Fruit fly (Drosophila melanogaster): ENCODE measurements around the gene CG13841.

The CG13841 gene

DNA sequence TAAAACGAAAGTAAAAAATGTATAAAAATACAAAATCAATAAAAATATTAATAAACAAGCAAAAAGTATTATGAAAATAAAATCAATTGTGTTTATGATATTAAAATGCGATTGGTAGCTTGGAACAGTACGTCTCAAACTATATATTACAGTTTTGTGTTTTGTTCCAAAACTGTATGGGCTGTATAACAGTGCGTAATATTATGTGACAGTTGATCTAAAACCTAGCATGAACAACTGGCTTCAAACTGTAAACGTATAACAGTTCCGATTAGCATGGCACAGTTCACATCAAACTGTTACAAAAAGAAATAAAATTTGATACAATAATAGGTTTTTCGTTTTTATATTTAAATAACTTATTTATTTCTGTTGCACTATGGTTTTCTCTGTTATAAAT lies 26.5 kb upstream of the CG13841 start:
- TF ChIP-seq CG4496 (GFP tag; IDR thresholded peaks at IDR 0.05) = no peak
- TF ChIP-seq CG34367 (tag; optimal IDR thresholded peaks at IDR 0.05) = no peak
- no peak for TF ChIP-seq CG9948 (tag; optimal IDR thresholded peaks at IDR 0.05)
- no peak for TF ChIP-seq Ets98B (GFP tag; IDR thresholded peaks at IDR 0.05)
- TF ChIP-seq EcR (GFP tag; optimal IDR thresholded peaks at IDR 0.05) = no peak
- TF ChIP-seq CG14655 (GFP tag; optimal IDR thresholded peaks at IDR 0.05) = no peak
- TF ChIP-seq Pif1A (GFP tag; optimal IDR thresholded peaks at IDR 0.05) = no peak

DNA sequence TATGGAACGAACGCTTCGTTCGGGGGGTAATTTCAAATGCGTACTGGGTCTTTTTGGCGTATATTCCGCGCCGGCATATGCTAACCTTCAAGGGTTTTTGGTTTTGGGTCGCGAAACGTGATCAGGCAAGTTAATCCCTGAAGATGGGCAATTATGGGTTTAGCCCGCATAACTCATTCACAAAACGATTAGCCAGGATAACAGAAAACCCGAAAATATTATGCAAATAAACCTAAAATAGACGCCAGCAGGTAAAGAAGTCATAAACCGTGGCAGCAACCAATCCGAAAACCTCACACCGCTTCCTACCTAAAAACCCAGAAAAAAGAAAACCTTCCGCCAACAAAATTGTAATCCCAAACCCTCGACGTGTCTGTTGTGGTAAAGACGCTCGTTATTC lies 21.6 kb upstream of the CG13841 start:
- TF ChIP-seq CG9948 (tag; optimal IDR thresholded peaks at IDR 0.05) = no peak
- TF ChIP-seq CG32121 (GFP tag; IDR thresholded peaks at IDR 0.05) = no peak
- no peak for TF ChIP-seq CG14655 (GFP tag; optimal IDR thresholded peaks at IDR 0.05)
- no peak for TF ChIP-seq rn (GFP tag; IDR thresholded peaks at IDR 0.05)
- no peak for TF ChIP-seq CG13204 (GFP tag; optimal IDR thresholded peaks at IDR 0.05)
- no peak for TF ChIP-seq fd96Ca (GFP tag; IDR thresholded peaks at IDR 0.05)
- TF ChIP-seq Ets98B (GFP tag; IDR thresholded peaks at IDR 0.05) = no peak

- TF ChIP-seq CG8301 (tag; optimal IDR thresholded peaks at IDR 0.05) = no peak
- no peak for TF ChIP-seq CG17806 (tag; optimal IDR thresholded peaks at IDR 0.05)
- TF ChIP-seq Snoo (tag; optimal IDR thresholded peaks at IDR 0.05) = no peak
- no peak for TF ChIP-seq EcR (GFP tag; optimal IDR thresholded peaks at IDR 0.05)
- no peak for TF ChIP-seq CG14655 (GFP tag; optimal IDR thresholded peaks at IDR 0.05)
- no peak for TF ChIP-seq CG34367 (tag; optimal IDR thresholded peaks at IDR 0.05)
- no peak for TF ChIP-seq CG32121 (GFP tag; IDR thresholded peaks at IDR 0.05)
- TF ChIP-seq gl (tag; optimal IDR thresholded peaks at IDR 0.05) = no peak
- no peak for TF ChIP-seq rn (GFP tag; IDR thresholded peaks at IDR 0.05)
These were observed 17.3 kb upstream of the CG13841 start for dm6 chr3R:22784674-22785316.

DNA sequence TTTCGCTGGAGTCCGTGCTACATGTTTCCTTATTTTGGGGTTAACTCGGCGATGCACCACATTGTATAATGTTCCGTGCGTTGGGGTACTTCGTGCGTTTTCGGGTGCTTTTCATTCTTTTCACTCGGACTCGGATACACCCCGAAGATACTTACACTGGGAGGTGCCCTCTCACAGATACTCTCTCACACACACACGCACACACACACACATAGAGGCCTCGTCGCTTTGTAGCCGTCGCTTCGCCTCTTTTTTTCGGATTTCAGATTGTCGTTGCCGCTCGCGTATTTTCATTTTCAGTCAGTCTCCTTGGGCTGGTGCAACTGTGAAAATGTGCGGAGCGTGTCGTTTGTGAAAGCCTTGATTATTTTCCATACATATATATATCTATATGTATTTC lies 13.9 kb upstream of the CG13841 start:
- peak; percentile 32 for TF ChIP-seq CG13204 (GFP tag; optimal IDR thresholded peaks at IDR 0.05)
- no peak for TF ChIP-seq CG8159 (tag; optimal IDR thresholded peaks at IDR 0.05)
- peak; percentile 95 for TF ChIP-seq CG32121 (GFP tag; IDR thresholded peaks at IDR 0.05)
- TF ChIP-seq EcR (GFP tag; optimal IDR thresholded peaks at IDR 0.05) = peak; percentile 28
- TF ChIP-seq CG10348 (GFP tag; IDR thresholded peaks at IDR 0.05) = no peak
- peak; percentile 82 for TF ChIP-seq CG4496 (GFP tag; IDR thresholded peaks at IDR 0.05)
- no peak for TF ChIP-seq rn (GFP tag; IDR thresholded peaks at IDR 0.05)
- TF ChIP-seq CG9948 (tag; optimal IDR thresholded peaks at IDR 0.05) = no peak
- peak; percentile 28 for TF ChIP-seq CG14655 (GFP tag; optimal IDR thresholded peaks at IDR 0.05)
- TF ChIP-seq Ets98B (GFP tag; IDR thresholded peaks at IDR 0.05) = peak; percentile 96
- no peak for TF ChIP-seq CG8301 (tag; optimal IDR thresholded peaks at IDR 0.05)
- peak; percentile 74 for TF ChIP-seq CG12605 (GFP tag; IDR thresholded peaks at IDR 0.05)
- TF ChIP-seq Snoo (tag; optimal IDR thresholded peaks at IDR 0.05) = no peak
- no peak for TF ChIP-seq CG17806 (tag; optimal IDR thresholded peaks at IDR 0.05)
- TF ChIP-seq fd96Ca (GFP tag; IDR thresholded peaks at IDR 0.05) = peak; percentile 95
- TF ChIP-seq Pif1A (GFP tag; optimal IDR thresholded peaks at IDR 0.05) = peak; percentile 57
- peak; percentile 54 for TF ChIP-seq Pif1B (GFP tag; optimal IDR thresholded peaks at IDR 0.05)
- peak; percentile 16 for TF ChIP-seq CG15710 (tag; optimal IDR thresholded peaks at IDR 0.05)

dm6 chr3R:22780135-22780534 lies 12.6 kb upstream of the CG13841 start:
- TF ChIP-seq CG12605 (GFP tag; IDR thresholded peaks at IDR 0.05) = no peak
- TF ChIP-seq Pif1A (GFP tag; optimal IDR thresholded peaks at IDR 0.05) = no peak
- TF ChIP-seq D1 (tag; optimal IDR thresholded peaks at IDR 0.05) = no peak
- peak; percentile 34; the same call in 1 of the 3 replicates for TF ChIP-seq CG4496 (GFP tag; IDR thresholded peaks at IDR 0.05)
- TF ChIP-seq CG9948 (tag; optimal IDR thresholded peaks at IDR 0.05) = no peak
- no peak for TF ChIP-seq EcR (GFP tag; optimal IDR thresholded peaks at IDR 0.05)
- 0 out of 2 replicates have a peak, but pooled peaks have one; percentile 20 for TF ChIP-seq CG32121 (GFP tag; IDR thresholded peaks at IDR 0.05)
- TF ChIP-seq CG10348 (GFP tag; IDR thresholded peaks at IDR 0.05) = no peak
- no peak for TF ChIP-seq CG13204 (GFP tag; optimal IDR thresholded peaks at IDR 0.05)
- no peak for TF ChIP-seq Snoo (tag; optimal IDR thresholded peaks at IDR 0.05)
- TF ChIP-seq Pif1B (GFP tag; optimal IDR thresholded peaks at IDR 0.05) = no peak
- TF ChIP-seq rn (GFP tag; IDR thresholded peaks at IDR 0.05) = no peak
- no peak for TF ChIP-seq CG34367 (tag; optimal IDR thresholded peaks at IDR 0.05)

- TF ChIP-seq CG12605 (GFP tag; IDR thresholded peaks at IDR 0.05) = no peak
- no peak for TF ChIP-seq CG13204 (GFP tag; optimal IDR thresholded peaks at IDR 0.05)
- no peak for TF ChIP-seq CG4496 (GFP tag; IDR thresholded peaks at IDR 0.05)
- no peak for TF ChIP-seq CG34367 (tag; optimal IDR thresholded peaks at IDR 0.05)
These were observed 9.0 kb upstream of the CG13841 start for dm6 chr3R:22776457-22776856.

DNA sequence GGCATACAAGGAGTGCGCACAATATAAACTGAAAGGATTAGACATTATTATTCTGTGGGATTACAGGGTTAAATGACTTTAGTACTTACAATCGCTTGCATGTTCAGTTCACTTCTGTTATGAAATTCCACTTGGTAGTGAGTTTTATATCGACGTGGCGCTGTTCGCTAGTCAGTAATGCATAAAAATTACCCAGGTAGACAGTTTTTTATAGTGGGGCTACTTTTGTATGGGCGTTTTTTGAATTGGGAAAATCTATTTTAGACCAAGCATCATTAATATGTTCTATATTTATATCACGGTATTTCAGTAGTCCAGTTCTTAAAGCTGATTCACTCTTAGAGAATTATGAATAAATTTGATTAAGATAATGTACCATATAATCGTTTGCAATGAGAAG lies 4.2 kb upstream of the CG13841 start, which contains the start of gene CG43095:
Gene CG43095 (minus strand): TSS at position 101 of the 400 bp plus-strand sequence.
- TF ChIP-seq CG14655 (GFP tag; optimal IDR thresholded peaks at IDR 0.05) (no peak), CG12605 (GFP tag; IDR thresholded peaks at IDR 0.05) (no peak), CG8159 (tag; optimal IDR thresholded peaks at IDR 0.05) (no peak), D1 (tag; optimal IDR thresholded peaks at IDR 0.05) (no peak), CG17806 (tag; optimal IDR thresholded peaks at IDR 0.05) (no peak), Ets98B (GFP tag; IDR thresholded peaks at IDR 0.05) (no peak), CG8301 (tag; optimal IDR thresholded peaks at IDR 0.05) (no peak), Pif1B (GFP tag; optimal IDR thresholded peaks at IDR 0.05) (no peak), CG32121 (GFP tag; IDR thresholded peaks at IDR 0.05) (no peak), CG4496 (GFP tag; IDR thresholded peaks at IDR 0.05) (no peak), CG34367 (tag; optimal IDR thresholded peaks at IDR 0.05) (no peak), CG9948 (tag; optimal IDR thresholded peaks at IDR 0.05) (no peak), CG15710 (tag; optimal IDR thresholded peaks at IDR 0.05) (no peak), rn (GFP tag; IDR thresholded peaks at IDR 0.05) (no peak), fd96Ca (GFP tag; IDR thresholded peaks at IDR 0.05) (no peak), Snoo (tag; optimal IDR thresholded peaks at IDR 0.05) (no peak)
